Worm (Caenorhabditis elegans): ENCODE measurements around the gene trpp-4.

Gene trpp-4

ce11 chrV:9386143-9386542, 14.0 kb upstream of the trpp-4 start, which contains the start of gene hum-2:
Gene hum-2, plus strand, starts transcription at chrV:9386175.
- TF ChIP-seq tlf-1 (GFP tag; optimal IDR thresholded peaks at IDR 0.05) (no peak), fkh-3 (tag; optimal IDR thresholded peaks at IDR 0.05) (no peak), ztf-25 (GFP tag; IDR thresholded peaks at IDR 0.05) (no peak), lag-1 (GFP tag; IDR thresholded peaks at IDR 0.05) (no peak), nhr-27 (tag; optimal IDR thresholded peaks at IDR 0.05) (no peak), die-1 (tag; optimal IDR thresholded peaks at IDR 0.05) (no peak), nfya-1 (tag; optimal IDR thresholded peaks at IDR 0.05; ENCODE audit: borderline replicate concordance, insufficient read depth) (no peak), ama-1 (optimal IDR thresholded peaks at IDR 0.05) (no peak), ama-1 (GFP tag; optimal IDR thresholded peaks at IDR 0.05) (no peak), attf-5 (GFP tag; optimal IDR thresholded peaks at IDR 0.05) (no peak), ztf-3 (GFP tag; optimal IDR thresholded peaks at IDR 0.05) (no peak), F57C9.4 (tag; optimal IDR thresholded peaks at IDR 0.05) (no peak), lin-54 (GFP tag; optimal IDR thresholded peaks at IDR 0.05) (no peak), rcor-1 (GFP tag; IDR thresholded peaks at IDR 0.05) (no peak), F39B2.1 (GFP tag; IDR thresholded peaks at IDR 0.05) (no peak)

ce11 chrV:9391959-9392358, 8.2 kb upstream of the trpp-4 start:
- TF ChIP-seq snpc-4 (GFP tag; optimal IDR thresholded peaks at IDR 0.05) (peak; percentile 63), snpc-4 (tag; optimal IDR thresholded peaks at IDR 0.05) (peak; percentile 71 to 94 (median 87)), snpc-1.1 (tag; optimal IDR thresholded peaks at IDR 0.05; ENCODE audit: insufficient read depth) (peak; percentile 86), dpl-1 (GFP tag; optimal IDR thresholded peaks at IDR 0.05) (no peak), madf-10 (tag; optimal IDR thresholded peaks at IDR 0.05) (no peak), hmg-1.2 (GFP tag; IDR thresholded peaks at IDR 0.05) (peak; percentile 83), ceh-100 (GFP tag; IDR thresholded peaks at IDR 0.05) (no peak), egrh-3 (GFP tag; IDR thresholded peaks at IDR 0.05) (no peak)

ce11 chrV:9394938-9395639, 5.0 kb upstream of the trpp-4 start:
- TF ChIP-seq cebp-1 (GFP tag; IDR thresholded peaks at IDR 0.05): no peak
- peak; percentile 41 for TF ChIP-seq cebp-1 (tag; optimal IDR thresholded peaks at IDR 0.05)
- TF ChIP-seq unc-62 (GFP tag; optimal IDR thresholded peaks at IDR 0.05): no peak
- no peak for TF ChIP-seq aptf-2 (GFP tag; conservative IDR thresholded peaks at IDR 0.05)
- no peak for TF ChIP-seq aptf-3 (GFP tag; IDR thresholded peaks at IDR 0.05)

- TF ChIP-seq aptf-2 (GFP tag; conservative IDR thresholded peaks at IDR 0.05) (no peak), F33H1.4 (GFP tag; IDR thresholded peaks at IDR 0.05) (no peak), pbrm-1 (GFP tag; IDR thresholded peaks at IDR 0.05) (0 out of 2 replicates have a peak, but pooled peaks have one; percentile 25), nhr-80 (tag; optimal IDR thresholded peaks at IDR 0.05) (peak; percentile 1), Y56A3A.18 (GFP tag; IDR thresholded peaks at IDR 0.05) (no peak), lin-26 (GFP tag; IDR thresholded peaks at IDR 0.05) (no peak), egrh-3 (GFP tag; IDR thresholded peaks at IDR 0.05) (no peak), pha-4 (tag; optimal IDR thresholded peaks at IDR 0.05) (no peak), zim-3 (tag; optimal IDR thresholded peaks at IDR 0.05) (no peak), hmg-20 (GFP tag; IDR thresholded peaks at IDR 0.05) (no peak), K11D2.4 (GFP tag; IDR thresholded peaks at IDR 0.05) (no peak), dpff-1 (tag; optimal IDR thresholded peaks at IDR 0.05) (no peak), ztf-26 (tag; optimal IDR thresholded peaks at IDR 0.05) (no peak), hlh-26 (GFP tag; conservative IDR thresholded peaks at IDR 0.05) (no peak), bed-1 (GFP tag; IDR thresholded peaks at IDR 0.05) (no peak), nhr-27 (tag; optimal IDR thresholded peaks at IDR 0.05) (no peak), C17E4.6 (GFP tag; IDR thresholded peaks at IDR 0.05) (no peak), T26A5.8 (tag; optimal IDR thresholded peaks at IDR 0.05) (no peak), nfya-1 (tag; optimal IDR thresholded peaks at IDR 0.05; ENCODE audit: borderline replicate concordance, insufficient read depth) (no peak), F23B12.7 (tag; optimal IDR thresholded peaks at IDR 0.05; ENCODE audit: insufficient read depth) (peak; percentile 39), B0261.1 (tag; optimal IDR thresholded peaks at IDR 0.05) (peak; percentile 63)
These were observed 6.8 kb downstream of the trpp-4 start for ce11 chrV:9406890-9407289.
